Worm (Caenorhabditis elegans) whole organism, L1 larva: ENCODE measurements around the gene crn-7.

Experiments
- C34B4.2 ChIP-seq: sonication (generic microtip); optimal IDR thresholded peaks from 2 replicates; lab custom pipeline; 2017; ENCODE audit warnings: mild to moderate bottlenecking, missing genetic modification characterization, missing compliant biosample characterization
- Y116A8C.19 ChIP-seq: sonication (generic microtip); optimal IDR thresholded peaks from 2 replicates; lab custom pipeline; 2016; ENCODE audit warnings: missing compliant biosample characterization, missing genetic modification characterization, borderline replicate concordance
- alr-1 ChIP-seq: fragments of 200-800 bp; sonication (Bioruptor generic); optimal IDR thresholded peaks from 2 replicates; lab custom pipeline; 2018; ENCODE audit warnings: borderline replicate concordance, mild to moderate bottlenecking, missing genetic modification characterization, missing compliant biosample characterization
- aly-2 ChIP-seq: fragments of 150-350 bp; optimal IDR thresholded peaks from 2 replicates; lab custom pipeline; 2014; ENCODE audit warnings: missing biosample characterization, missing genetic modification characterization
- ama-1 ChIP-seq: fragments of 150-350 bp; optimal IDR thresholded peaks from 2 replicates; lab custom pipeline; 2014
- blmp-1 ChIP-seq: fragments of 150-350 bp; optimal IDR thresholded peaks from 2 replicates; lab custom pipeline; 2014; ENCODE audit warnings: missing biosample characterization, missing genetic modification characterization
- ceh-63 ChIP-seq: fragments of 200-800 bp; sonication (Bioruptor generic); optimal IDR thresholded peaks from 2 replicates; lab custom pipeline; 2018; ENCODE audit warnings: mild to moderate bottlenecking, missing genetic modification characterization, missing compliant biosample characterization
- ceh-82 ChIP-seq, 3 experiments: fragments of 150-350 bp in 1 of 3; sonication (generic microtip) in 2 of 3; optimal IDR thresholded peaks; 2 replicates each; lab custom pipeline; 2014 to 2017; ENCODE audit warnings: missing biosample characterization in 3 of 3, missing genetic modification characterization in 3 of 3
- dpl-1 ChIP-seq, 3 experiments: fragments of 150-350 bp in 2 of 3; sonication (generic microtip) in 1 of 3; optimal IDR thresholded peaks; 2 replicates each; lab custom pipeline; 2014 to 2017; ENCODE audit warnings: missing biosample characterization in 3 of 3, missing genetic modification characterization in 3 of 3, missing genetic modification reagents in 3 of 3
- dsc-1 ChIP-seq: sonication (generic microtip); optimal IDR thresholded peaks from 2 replicates; lab custom pipeline; 2016; ENCODE audit warnings: mild to moderate bottlenecking, missing genetic modification characterization, missing compliant biosample characterization
- fkh-8 ChIP-seq: sonication (generic microtip); optimal IDR thresholded peaks from 2 replicates; lab custom pipeline; 2016; ENCODE audit warnings: mild to moderate bottlenecking, missing genetic modification characterization, missing compliant biosample characterization
- grh-1 ChIP-seq: fragments of 200-800 bp; sonication (Bioruptor generic); IDR thresholded peaks from 2 replicates; pipeline ENCODE4 v1.3.6; 2022; ENCODE audit warnings: missing genetic modification reagents, missing genetic modification characterization, missing compliant biosample characterization
- hlh-17 ChIP-seq: fragments of 200-800 bp; sonication (Bioruptor generic); optimal IDR thresholded peaks from 2 replicates; lab custom pipeline; 2018; ENCODE audit warnings: missing genetic modification characterization, mild to moderate bottlenecking, missing compliant biosample characterization, moderate library complexity, borderline replicate concordance
- irx-1 ChIP-seq: sonication (generic microtip); optimal IDR thresholded peaks from 2 replicates; lab custom pipeline; 2016; ENCODE audit warnings: missing genetic modification characterization, missing compliant biosample characterization
- lin-13 ChIP-seq: fragments of 150-350 bp; optimal IDR thresholded peaks from 2 replicates; lab custom pipeline; 2014; ENCODE audit warnings: missing biosample characterization, missing genetic modification reagents, missing genetic modification characterization
- lin-15B ChIP-seq: fragments of 150-350 bp; sonication (generic microtip); optimal IDR thresholded peaks from 3 replicates; lab custom pipeline; 2014; ENCODE audit warnings: missing biosample characterization, missing genetic modification characterization
- lin-35 ChIP-seq, 2 experiments: fragments of 150-350 bp; optimal IDR thresholded peaks; 2 replicates each; lab custom pipeline; 2014; ENCODE audit warnings: missing biosample characterization in 2 of 2, missing genetic modification characterization in 2 of 2, missing genetic modification reagents in 2 of 2
- lir-3 ChIP-seq: sonication (generic microtip); optimal IDR thresholded peaks from 2 replicates; lab custom pipeline; 2016; ENCODE audit warnings: mild to moderate bottlenecking, missing genetic modification characterization, moderate library complexity, missing compliant biosample characterization; ENCODE audit not compliant: poor library complexity
- lsy-2 ChIP-seq, 2 experiments: fragments of 150-350 bp; optimal IDR thresholded peaks; 2 replicates each; lab custom pipeline; 2014; ENCODE audit warnings: missing biosample characterization in 2 of 2, missing genetic modification characterization in 2 of 2
- mef-2 ChIP-seq: fragments of 150-350 bp; optimal IDR thresholded peaks from 2 replicates; lab custom pipeline; 2014; ENCODE audit warnings: missing biosample characterization, missing genetic modification characterization
- mep-1 ChIP-seq: fragments of 150-350 bp; optimal IDR thresholded peaks from 2 replicates; lab custom pipeline; 2014; ENCODE audit warnings: missing biosample characterization, missing genetic modification characterization
- nhr-11 ChIP-seq: fragments of 150-350 bp; optimal IDR thresholded peaks from 2 replicates; lab custom pipeline; 2014; ENCODE audit warnings: missing biosample characterization, missing genetic modification characterization
- nhr-12 ChIP-seq: sonication (generic microtip); optimal IDR thresholded peaks from 2 replicates; lab custom pipeline; 2017; ENCODE audit warnings: missing biosample characterization, missing genetic modification characterization
- nhr-20 ChIP-seq: sonication (generic microtip); optimal IDR thresholded peaks from 2 replicates; lab custom pipeline; 2016; ENCODE audit warnings: mild to moderate bottlenecking, missing genetic modification characterization, missing compliant biosample characterization
- nhr-237 ChIP-seq: fragments of 150-350 bp; optimal IDR thresholded peaks from 2 replicates; lab custom pipeline; 2014; ENCODE audit warnings: missing biosample characterization, missing genetic modification characterization
- nhr-28 ChIP-seq: fragments of 150-350 bp; optimal IDR thresholded peaks from 2 replicates; lab custom pipeline; 2014; ENCODE audit warnings: missing biosample characterization, missing genetic modification characterization
- nhr-47 ChIP-seq: sonication (generic microtip); optimal IDR thresholded peaks from 2 replicates; lab custom pipeline; 2016; ENCODE audit warnings: mild to moderate bottlenecking, missing genetic modification characterization, moderate library complexity, missing compliant biosample characterization
- nhr-71 ChIP-seq: sonication (generic microtip); optimal IDR thresholded peaks from 2 replicates; lab custom pipeline; 2016; ENCODE audit warnings: mild to moderate bottlenecking, missing genetic modification characterization, moderate library complexity, missing compliant biosample characterization
- nhr-77 ChIP-seq: fragments of 150-350 bp; optimal IDR thresholded peaks from 2 replicates; lab custom pipeline; 2014; ENCODE audit warnings: missing biosample characterization, missing genetic modification characterization
- nhr-85 ChIP-seq: sonication (generic microtip); peaks from one replicate; lab custom pipeline; 2016; ENCODE audit warnings: missing genetic modification characterization, inconsistent platforms, missing compliant biosample characterization
- nhr-90 ChIP-seq: sonication (generic microtip); optimal IDR thresholded peaks from 2 replicates; lab custom pipeline; 2016; ENCODE audit warnings: mild to moderate bottlenecking, missing genetic modification characterization, missing compliant biosample characterization; ENCODE audit not compliant: poor library complexity
- pqm-1 ChIP-seq: sonication (generic microtip); optimal IDR thresholded peaks from 3 replicates; lab custom pipeline; 2017; ENCODE audit warnings: missing biosample characterization, missing genetic modification characterization
- skn-1 ChIP-seq: fragments of 150-350 bp; optimal IDR thresholded peaks from 2 replicates; lab custom pipeline; 2014; ENCODE audit warnings: missing biosample characterization, missing genetic modification characterization
- snpc-4 ChIP-seq: fragments of 150-350 bp; optimal IDR thresholded peaks from 2 replicates; lab custom pipeline; 2014; ENCODE audit warnings: missing biosample characterization, missing genetic modification characterization
- sox-4 ChIP-seq: sonication (generic microtip); optimal IDR thresholded peaks from 2 replicates; lab custom pipeline; 2016; ENCODE audit warnings: missing genetic modification characterization, missing compliant biosample characterization
- tbx-2 ChIP-seq: sonication (generic microtip); optimal IDR thresholded peaks from 2 replicates; lab custom pipeline; 2016; ENCODE audit warnings: missing genetic modification characterization, missing compliant biosample characterization
- tlp-1 ChIP-seq: fragments of 150-350 bp; optimal IDR thresholded peaks from 2 replicates; lab custom pipeline; 2014; ENCODE audit warnings: missing biosample characterization, missing genetic modification characterization
- unc-62 ChIP-seq: fragments of 150-350 bp; optimal IDR thresholded peaks from 2 replicates; lab custom pipeline; 2014; ENCODE audit warnings: missing biosample characterization, missing genetic modification reagents, missing genetic modification characterization
- unc-86 ChIP-seq: sonication (generic microtip); optimal IDR thresholded peaks from 2 replicates; lab custom pipeline; 2016; ENCODE audit warnings: missing genetic modification characterization, missing compliant biosample characterization
- unc-98 ChIP-seq: fragments of 200-800 bp; sonication (Bioruptor generic); IDR thresholded peaks from 2 replicates; pipeline ENCODE4 v1.3.6; 2022; ENCODE audit warnings: missing genetic modification characterization, missing compliant biosample characterization
- vab-15 ChIP-seq: sonication (generic microtip); optimal IDR thresholded peaks from 2 replicates; lab custom pipeline; 2017; ENCODE audit warnings: missing genotype, mild to moderate bottlenecking, missing genetic modification characterization, missing compliant biosample characterization
- xbp-1 ChIP-seq: sonication (generic microtip); optimal IDR thresholded peaks from 2 replicates; lab custom pipeline; 2016; ENCODE audit warnings: missing genetic modification characterization, missing compliant biosample characterization
- zip-4 ChIP-seq: fragments of 200-800 bp; sonication (Bioruptor generic); optimal IDR thresholded peaks from 2 replicates; lab custom pipeline; 2018; ENCODE audit warnings: mild to moderate bottlenecking, missing genetic modification characterization, moderate library complexity, missing compliant biosample characterization
- ztf-4 ChIP-seq: fragments of 150-350 bp; optimal IDR thresholded peaks from 2 replicates; lab custom pipeline; 2014; ENCODE audit warnings: missing biosample characterization, missing genetic modification characterization

Gene crn-7

DNA sequence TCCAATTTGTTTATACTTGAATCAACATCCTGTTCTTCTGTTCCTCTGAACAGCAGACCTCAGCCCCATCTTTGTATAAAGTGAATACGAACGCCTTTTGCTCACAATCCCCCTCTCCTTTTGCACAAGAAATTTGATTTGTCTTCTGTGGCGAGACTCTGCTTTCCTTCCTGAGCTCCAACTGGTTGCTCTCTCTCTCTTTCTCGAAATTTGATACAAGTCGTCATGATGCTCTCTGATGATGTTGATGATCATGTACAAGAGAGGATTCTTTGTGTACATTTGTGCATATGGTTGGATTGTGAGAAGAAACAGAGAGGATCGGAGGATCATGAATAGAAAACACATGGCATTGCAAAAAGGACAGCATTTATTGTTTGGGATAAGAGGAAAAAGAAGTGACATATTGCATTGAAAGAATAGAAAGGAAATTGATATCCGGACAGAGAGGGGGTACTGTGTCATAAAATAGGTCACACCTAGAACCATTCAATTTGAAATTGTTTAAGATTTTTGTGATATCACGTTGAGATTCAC, 32.6 kb downstream of the crn-7 start:
- TF ChIP-seq unc-62 (GFP tag; lab: Kevin White, UChicago), result no peak
- TF ChIP-seq tbx-2 (tag; lab: Kevin White, UChicago), result no peak
- TF ChIP-seq aly-2 (tag; lab: Kevin White, UChicago), result no peak
- peak; percentile 63 for TF ChIP-seq dsc-1
- no peak for TF ChIP-seq grh-1 (GFP tag; lab: Robert Waterston, UW)

DNA sequence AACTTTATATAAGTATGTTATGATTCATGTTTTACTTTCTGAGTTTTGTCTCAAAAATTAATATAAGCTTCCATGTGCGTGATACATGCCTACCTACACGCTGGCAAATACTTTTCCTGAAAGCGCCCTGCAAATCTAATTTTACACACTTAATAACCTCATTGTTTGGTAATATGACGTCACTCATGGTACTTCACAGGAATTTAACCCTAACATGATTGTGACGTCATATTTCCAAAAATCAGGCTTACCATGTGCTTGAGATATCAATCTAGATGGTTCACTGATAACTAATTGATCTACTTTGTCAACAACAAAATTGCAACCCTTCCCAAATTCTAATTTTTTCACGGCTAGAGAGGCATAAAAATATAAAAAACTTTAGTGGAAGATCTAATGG, 35.1 kb downstream of the crn-7 start:
- TF ChIP-seq lin-15B, result no peak
- TF ChIP-seq snpc-4, result no peak
- no peak for TF ChIP-seq nhr-47 (tag; lab: Kevin White, UChicago)

DNA sequence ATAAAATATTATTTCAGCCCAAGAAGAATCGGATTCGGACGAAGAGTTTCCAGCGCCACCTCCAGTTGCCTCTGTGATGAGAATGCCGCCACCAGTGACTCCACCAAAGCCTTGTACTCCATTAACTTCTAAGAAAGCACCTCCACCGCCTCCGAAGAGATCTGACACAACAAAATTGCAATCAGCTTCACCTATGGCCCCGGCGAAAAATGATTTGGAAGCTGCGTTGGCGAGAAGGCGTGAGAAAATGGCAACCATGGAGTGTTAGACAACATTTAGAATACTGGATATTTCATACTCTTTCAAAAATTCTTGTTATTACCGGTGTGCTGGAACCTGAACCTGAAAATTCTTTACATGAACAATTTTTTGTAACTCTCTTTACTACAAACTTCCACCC, 37.0 kb downstream of the crn-7 start:
- TF ChIP-seq nhr-20 (tag; lab: Kevin White, UChicago), result no peak
- no peak for TF ChIP-seq mep-1 (tag; lab: Kevin White, UChicago)
- TF ChIP-seq dpl-1 (GFP tag; optimal IDR thresholded peaks at IDR 0.05; lab: Kevin White, UChicago), result no peak
- no peak for TF ChIP-seq vab-15 (tag; lab: Kevin White, UChicago)
- TF ChIP-seq xbp-1 (tag; lab: Kevin White, UChicago), result no peak
- TF ChIP-seq skn-1 (tag; lab: Kevin White, UChicago), result no peak
- no peak for TF ChIP-seq nhr-85 (tag; lab: Kevin White, UChicago)
- TF ChIP-seq, all 84 proteins: peak for 0

DNA sequence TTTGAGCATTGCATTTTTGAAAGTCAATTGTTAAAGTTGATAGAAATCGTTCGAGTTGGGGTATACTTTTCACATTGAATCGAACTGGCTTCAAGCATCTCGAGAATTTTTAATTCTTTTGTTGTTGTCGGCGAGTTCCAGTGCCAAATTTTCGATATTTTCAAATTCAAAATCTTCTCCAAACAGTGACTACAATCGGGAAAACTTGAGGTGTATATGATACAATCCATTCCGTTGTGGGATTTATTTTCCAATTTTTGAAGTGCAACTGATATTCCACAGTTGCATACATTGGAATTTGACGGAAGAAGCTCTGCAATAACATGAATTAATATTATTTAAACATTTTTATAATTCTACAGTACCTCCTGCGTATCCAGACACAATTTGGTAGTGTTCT, 37.5 kb downstream of the crn-7 start:
- TF ChIP-seq zip-4 (GFP tag; lab: Kevin White, UChicago), result no peak
- TF ChIP-seq dpl-1 (GFP tag; optimal IDR thresholded peaks at IDR 0.05; lab: Kevin White, UChicago), result no peak
- TF ChIP-seq fkh-8, result no peak
- no peak for TF ChIP-seq unc-86
- no peak for TF ChIP-seq Y116A8C.19 (tag; lab: Kevin White, UChicago)
- TF ChIP-seq ama-1 (lab: Kevin White, UChicago), result no peak
- no peak for TF ChIP-seq alr-1 (tag; lab: Kevin White, UChicago)
- TF ChIP-seq mef-2 (tag; lab: Kevin White, UChicago), result no peak
- no peak for TF ChIP-seq snpc-4
- no peak for TF ChIP-seq sox-4 (tag; lab: Kevin White, UChicago)
- TF ChIP-seq ceh-63 (GFP tag; lab: Kevin White, UChicago), result no peak
- TF ChIP-seq tbx-2 (tag; lab: Kevin White, UChicago), result no peak
- TF ChIP-seq lsy-2 (tag; optimal IDR thresholded peaks at IDR 0.05; lab: Kevin White, UChicago), result no peak
- no peak for TF ChIP-seq nhr-12 (tag; lab: Kevin White, UChicago)
- no peak for TF ChIP-seq blmp-1

DNA sequence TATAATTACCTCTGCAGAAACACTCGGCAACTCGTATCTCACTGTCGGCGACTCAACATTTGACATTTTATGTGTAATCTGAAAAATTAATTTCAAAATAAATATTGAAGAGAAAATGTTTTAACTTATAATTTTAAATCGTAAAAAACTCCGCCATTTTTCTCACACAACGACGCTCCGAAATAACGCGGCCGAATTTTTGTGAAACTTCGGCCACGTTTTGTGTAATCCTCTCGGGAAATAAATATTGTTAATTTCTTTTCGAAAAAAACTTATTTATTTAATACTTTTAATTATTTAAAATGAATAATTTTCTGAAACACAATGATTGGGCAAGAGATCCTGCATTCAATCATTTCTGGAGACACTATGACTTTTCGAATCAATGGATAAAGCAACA, 39.0 kb downstream of the crn-7 start, which contains the start of the genes F10E9.7 and F10E9.5:
Gene F10E9.7 (minus strand): TSS at position 86 of the 400 bp plus-strand sequence.
Gene F10E9.5 (plus strand): TSS at position 237 of the 400 bp plus-strand sequence.
- TF ChIP-seq nhr-28, result no peak
- TF ChIP-seq sox-4 (tag; lab: Kevin White, UChicago), result peak; percentile 97
- peak; percentile 20 for TF ChIP-seq nhr-237 (tag; lab: Kevin White, UChicago)
- TF ChIP-seq aly-2 (tag; lab: Kevin White, UChicago), result peak; percentile 65
- no peak for TF ChIP-seq mef-2 (tag; lab: Kevin White, UChicago)
- peak; percentile 98 for TF ChIP-seq lir-3 (tag; lab: Kevin White, UChicago)
- TF ChIP-seq snpc-4, result peak; percentile 75
- TF ChIP-seq pqm-1 (tag; lab: Kevin White, UChicago), result no peak
- no peak for TF ChIP-seq C34B4.2 (tag; lab: Kevin White, UChicago)
- peak; percentile 83 for TF ChIP-seq zip-4 (GFP tag; lab: Kevin White, UChicago)
- TF ChIP-seq tlp-1 (tag; lab: Kevin White, UChicago), result no peak
- peak; percentile 79 for TF ChIP-seq lin-13 (GFP tag; lab: Kevin White, UChicago)
- no peak for TF ChIP-seq nhr-12 (tag; lab: Kevin White, UChicago)
- TF ChIP-seq Y116A8C.19 (tag; lab: Kevin White, UChicago), result peak; percentile 99
- TF ChIP-seq nhr-20 (tag; lab: Kevin White, UChicago), result peak; percentile 97
- TF ChIP-seq nhr-85 (tag; lab: Kevin White, UChicago), result peak; percentile 96
- peak; percentile 90 to 93 for TF ChIP-seq lin-35 (GFP tag; optimal IDR thresholded peaks at IDR 0.05; lab: Kevin White, UChicago)
- peak; percentile 98 for TF ChIP-seq irx-1
- TF ChIP-seq hlh-17, result no peak
- TF ChIP-seq nhr-11 (tag; lab: Kevin White, UChicago), result no peak
- no peak for TF ChIP-seq unc-62 (GFP tag; lab: Kevin White, UChicago)
- TF ChIP-seq ztf-4 (tag; lab: Kevin White, UChicago), result peak; percentile 67
- TF ChIP-seq nhr-90, result peak; percentile 98
- peak; percentile 91 for TF ChIP-seq unc-98 (GFP tag; lab: Robert Waterston, UW)
- TF ChIP-seq nhr-71 (tag; lab: Kevin White, UChicago), result peak; percentile 97
- peak; percentile 86 to 92 (median 87) for TF ChIP-seq ceh-82 (tag; optimal IDR thresholded peaks at IDR 0.05; lab: Kevin White, UChicago)
- TF ChIP-seq ceh-63 (GFP tag; lab: Kevin White, UChicago), result peak; percentile 79
- TF ChIP-seq dsc-1, result peak; percentile 97
- no peak for TF ChIP-seq nhr-77 (tag; lab: Kevin White, UChicago)
